Fruit fly (Drosophila melanogaster): ENCODE measurements around the gene Phf5a.

Phf5a gene

DNA sequence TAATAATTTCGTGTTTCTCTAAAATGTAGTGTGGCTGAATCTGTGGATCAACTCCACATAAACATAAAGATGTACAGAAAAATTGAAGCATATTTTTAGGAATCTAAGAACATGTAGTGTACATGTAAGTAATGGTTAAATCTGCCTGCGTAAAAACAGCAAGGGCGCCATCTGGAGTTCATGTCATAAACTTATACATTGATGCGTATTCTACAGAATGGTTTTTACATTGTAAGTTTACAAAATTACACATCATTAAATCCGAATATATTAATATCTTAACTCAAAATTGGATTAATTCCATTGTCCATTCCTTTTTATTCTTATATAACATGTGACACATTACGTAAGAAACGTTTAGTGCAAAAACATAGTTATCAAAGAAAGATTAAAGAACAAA, 36.4 kb upstream of the Phf5a start (continued):
- TF ChIP-seq Fer1 (GFP tag; optimal IDR thresholded peaks at IDR 0.05) (peak; percentile 4), CG11695 (GFP tag; IDR thresholded peaks at IDR 0.05) (no peak), CG31388 (GFP tag; optimal IDR thresholded peaks at IDR 0.05) (no peak), sim (GFP tag; IDR thresholded peaks at IDR 0.05) (no peak), Lpt (GFP tag; optimal IDR thresholded peaks at IDR 0.05) (no peak), CG17912 (GFP tag; optimal IDR thresholded peaks at IDR 0.05) (no peak), trem (tag; optimal IDR thresholded peaks at IDR 0.05) (peak; percentile 39), CG2202 (tag; optimal IDR thresholded peaks at IDR 0.05) (no peak), CG11723 (GFP tag; optimal IDR thresholded peaks at IDR 0.05) (no peak), yki (optimal IDR thresholded peaks at IDR 0.05) (no peak), CG11696 (GFP tag; IDR thresholded peaks at IDR 0.05) (no peak), CG12769 (tag; optimal IDR thresholded peaks at IDR 0.05) (no peak), Med (GFP tag) (peak; percentile 86), CG9215 (GFP tag; IDR thresholded peaks at IDR 0.05) (no peak), CG2712 (tag; optimal IDR thresholded peaks at IDR 0.05) (peak; percentile 26), Dad (GFP tag; optimal IDR thresholded peaks at IDR 0.05) (no peak), da (GFP tag; optimal IDR thresholded peaks at IDR 0.05) (no peak), Atf-2 (GFP tag; optimal IDR thresholded peaks at IDR 0.05) (no peak), CG18764 (GFP tag; optimal IDR thresholded peaks at IDR 0.05) (no peak), CG32772 (GFP tag; IDR thresholded peaks at IDR 0.05) (no peak), CG10321 (GFP tag; IDR thresholded peaks at IDR 0.05) (no peak), pan (optimal IDR thresholded peaks at IDR 0.05) (no peak), pan (GFP tag; optimal IDR thresholded peaks at IDR 0.05 in 1 of 2, IDR thresholded peaks at IDR 0.05 in 1 of 2) (no peak), CG9437 (GFP tag; optimal IDR thresholded peaks at IDR 0.05) (peak; percentile 49), az2 (GFP tag; optimal IDR thresholded peaks at IDR 0.05) (no peak), CG12744 (GFP tag; optimal IDR thresholded peaks at IDR 0.05) (no peak), CG8290 (GFP tag; optimal IDR thresholded peaks at IDR 0.05) (peak; percentile 37), CG8290 (tag; optimal IDR thresholded peaks at IDR 0.05) (no peak), salm (tag; optimal IDR thresholded peaks at IDR 0.05) (no peak), odd (GFP tag; optimal IDR thresholded peaks at IDR 0.05) (no peak), CG4617 (GFP tag; optimal IDR thresholded peaks at IDR 0.05; ENCODE audit: borderline replicate concordance) (no peak), CG10267 (tag; optimal IDR thresholded peaks at IDR 0.05) (peak; percentile 46), Side (GFP tag; optimal IDR thresholded peaks at IDR 0.05) (no peak), lab (GFP tag; optimal IDR thresholded peaks at IDR 0.05) (no peak), ranshi (GFP tag; IDR thresholded peaks at IDR 0.05) (no peak), Hsf (GFP tag; optimal IDR thresholded peaks at IDR 0.05) (peak; percentile 17), Doc2 (GFP tag; IDR thresholded peaks at IDR 0.05) (no peak), sd (tag; optimal IDR thresholded peaks at IDR 0.05) (no peak), Xbp1 (GFP tag; optimal IDR thresholded peaks at IDR 0.05) (peak; percentile 42), Oaz (GFP tag; IDR thresholded peaks at IDR 0.05) (no peak), dmrt11E (tag; optimal IDR thresholded peaks at IDR 0.05) (no peak), Sox102F (GFP tag; optimal IDR thresholded peaks at IDR 0.05) (no peak), CG1233 (GFP tag; optimal IDR thresholded peaks at IDR 0.05) (no peak), CG10274 (GFP tag; optimal IDR thresholded peaks at IDR 0.05) (no peak), CG12236 (GFP tag; optimal IDR thresholded peaks at IDR 0.05) (no peak), bab2 (GFP tag; optimal IDR thresholded peaks at IDR 0.05) (no peak), CG3726 (GFP tag; IDR thresholded peaks at IDR 0.05) (no peak), vvl (GFP tag; IDR thresholded peaks at IDR 0.05) (peak; percentile 89), H15 (GFP tag; IDR thresholded peaks at IDR 0.05) (no peak), lola (GFP tag; optimal IDR thresholded peaks at IDR 0.05) (peak in 1 of 3 experiments; percentile 1), Lhr (GFP tag; optimal IDR thresholded peaks at IDR 0.05) (peak; percentile 71), Fer3 (tag; optimal IDR thresholded peaks at IDR 0.05) (no peak), sna (GFP tag; IDR thresholded peaks at IDR 0.05; ENCODE audit: partially characterized antibody) (no peak)
